Worm (Caenorhabditis elegans) whole organism, L4 larva: Measurements from ENCODE around the gene wrt-7.
A peak's percentile ranks its signal among the peaks of the same experiment; 100 is the strongest.
"Not testable (repeated sequence)": the region's sequence is repeated elsewhere in the genome, so short reads cannot be mapped to it uniquely, and the experiment has no call there.

Experiments
- D1046.2 ChIP-seq: fragments of 200-800 bp; sonication (Bioruptor generic); IDR thresholded peaks from 2 replicates; pipeline ENCODE4 v1.3.6; 2022; ENCODE audit warnings: missing genetic modification characterization, missing compliant biosample characterization
- F37D6.2 ChIP-seq: sonication (generic microtip); optimal IDR thresholded peaks from 2 replicates; lab custom pipeline; 2016; ENCODE audit warnings: mild to moderate bottlenecking, missing genetic modification characterization, missing compliant biosample characterization
- R02D3.7 ChIP-seq: fragments of 150-350 bp; sonication (generic microtip); optimal IDR thresholded peaks from 3 replicates; lab custom pipeline; 2014; ENCODE audit warnings: missing biosample characterization, missing genetic modification characterization
- T20F7.1 ChIP-seq: fragments of 200-800 bp; sonication (Bioruptor generic); optimal IDR thresholded peaks from 2 replicates; lab custom pipeline; 2018; ENCODE audit warnings: mild to moderate bottlenecking, missing genetic modification characterization, missing compliant biosample characterization
- Y105C5A.15 ChIP-seq: fragments of 200-800 bp; sonication (Bioruptor generic); IDR thresholded peaks from 2 replicates; pipeline ENCODE4 v1.3.6; 2022; ENCODE audit warnings: missing genetic modification characterization, missing compliant biosample characterization
- ZK546.5 ChIP-seq, 2 experiments: sonication (generic microtip); optimal IDR thresholded peaks; 2 replicates each; lab custom pipeline; 2017; ENCODE audit warnings: missing biosample characterization in 2 of 2, missing genetic modification characterization in 2 of 2
- ama-1 ChIP-seq: fragments of 150-350 bp; optimal IDR thresholded peaks from 2 replicates; lab custom pipeline; 2014; ENCODE audit warnings: inconsistent platforms, mixed read lengths
- attf-4 ChIP-seq: sonication (generic microtip); optimal IDR thresholded peaks from 3 replicates; lab custom pipeline; 2017; ENCODE audit warnings: missing biosample characterization, missing genetic modification characterization
- ceh-32 ChIP-seq: sonication (generic microtip); optimal IDR thresholded peaks from 2 replicates; lab custom pipeline; 2016; ENCODE audit warnings: mild to moderate bottlenecking, missing genetic modification characterization, missing compliant biosample characterization; ENCODE audit not compliant: poor library complexity
- ceh-82 ChIP-seq: sonication (generic microtip); optimal IDR thresholded peaks from 2 replicates; lab custom pipeline; 2017; ENCODE audit warnings: missing biosample characterization, missing genetic modification characterization
- cey-2 ChIP-seq: sonication (generic microtip); optimal IDR thresholded peaks from 3 replicates; lab custom pipeline; 2017; ENCODE audit warnings: missing genetic modification characterization, mild to moderate bottlenecking, missing compliant biosample characterization, antibody characterized with exemption, borderline replicate concordance; ENCODE audit not compliant: insufficient read depth
- ctbp-1 ChIP-seq: fragments of 200-800 bp; sonication (Bioruptor generic); IDR thresholded peaks from 2 replicates; pipeline ENCODE4 v1.3.6; 2022; ENCODE audit warnings: missing genetic modification reagents, missing genetic modification characterization, missing compliant biosample characterization
- daf-16 ChIP-seq, 3 experiments: sonication (generic microtip); optimal IDR thresholded peaks; 2 replicates each; lab custom pipeline; 2016 to 2017; ENCODE audit warnings: missing genetic modification characterization in 3 of 3, missing genetic modification reagents in 3 of 3, mild to moderate bottlenecking in 2 of 3, missing compliant biosample characterization in 2 of 3, missing biosample characterization in 1 of 3, moderate library complexity in 1 of 3
- daf-8 ChIP-seq: fragments of 200-800 bp; sonication (Bioruptor generic); IDR thresholded peaks from 2 replicates; pipeline ENCODE4 v1.3.6; 2022; ENCODE audit warnings: missing genetic modification characterization, missing compliant biosample characterization
- dmd-6 ChIP-seq: fragments of 200-800 bp; sonication (Bioruptor generic); IDR thresholded peaks from 2 replicates; pipeline ENCODE4 v1.3.6; 2022; ENCODE audit warnings: missing genetic modification reagents, missing genetic modification characterization, missing compliant biosample characterization
- duxl-1 ChIP-seq: sonication (generic microtip); optimal IDR thresholded peaks from 2 replicates; lab custom pipeline; 2016; ENCODE audit warnings: mild to moderate bottlenecking, missing genetic modification characterization, moderate library complexity, missing compliant biosample characterization; ENCODE audit not compliant: poor library complexity
- dve-1 ChIP-seq: sonication (generic microtip); optimal IDR thresholded peaks from 2 replicates; lab custom pipeline; 2017; ENCODE audit warnings: antibody characterized with exemption, mild to moderate bottlenecking, missing genetic modification characterization, missing compliant biosample characterization; ENCODE audit not compliant: insufficient read depth
- gei-8 ChIP-seq: fragments of 200-800 bp; sonication (Bioruptor generic); optimal IDR thresholded peaks from 2 replicates; lab custom pipeline; 2018; ENCODE audit warnings: mild to moderate bottlenecking, missing genetic modification characterization, missing compliant biosample characterization
- hif-1 ChIP-seq, 2 experiments: sonication (generic microtip); optimal IDR thresholded peaks; 2 replicates each; lab custom pipeline; 2016 to 2017; ENCODE audit warnings: missing compliant biosample characterization in 2 of 2, missing genetic modification characterization in 2 of 2, missing genetic modification reagents in 2 of 2, missing genotype in 2 of 2, mild to moderate bottlenecking in 1 of 2
- hlh-11 ChIP-seq: fragments of 200-800 bp; sonication (Bioruptor generic); optimal IDR thresholded peaks from 2 replicates; lab custom pipeline; 2018; ENCODE audit warnings: mild to moderate bottlenecking, missing genetic modification characterization, missing compliant biosample characterization
- hlh-30 ChIP-seq: sonication (generic microtip); optimal IDR thresholded peaks from 2 replicates; lab custom pipeline; 2017; ENCODE audit warnings: antibody characterized with exemption, mild to moderate bottlenecking, missing genetic modification characterization, missing compliant biosample characterization; ENCODE audit not compliant: insufficient read depth
- lin-1 ChIP-seq: fragments of 200-800 bp; sonication (Bioruptor generic); IDR thresholded peaks from 2 replicates; pipeline ENCODE4 v1.3.6; 2022; ENCODE audit warnings: missing genetic modification reagents, missing genetic modification characterization, missing compliant biosample characterization
- lin-38 ChIP-seq: fragments of 200-800 bp; sonication (Bioruptor generic); IDR thresholded peaks from 2 replicates; pipeline ENCODE4 v1.3.6; 2022; ENCODE audit warnings: missing genetic modification reagents, missing genetic modification characterization, missing compliant biosample characterization
- madf-9 ChIP-seq: fragments of 200-800 bp; sonication (Bioruptor generic); conservative IDR thresholded peaks from 2 replicates; pipeline ENCODE4 v1.3.6; 2022; ENCODE audit warnings: missing genetic modification reagents, missing genetic modification characterization, missing compliant biosample characterization
- mep-1 ChIP-seq: fragments of 150-350 bp; sonication (generic microtip); optimal IDR thresholded peaks from 3 replicates; lab custom pipeline; 2014; ENCODE audit warnings: missing biosample characterization, missing genetic modification characterization
- mxl-3 ChIP-seq: fragments of 200-800 bp; sonication (Bioruptor generic); optimal IDR thresholded peaks from 2 replicates; lab custom pipeline; 2018; ENCODE audit warnings: mild to moderate bottlenecking, missing genetic modification characterization, missing compliant biosample characterization
- nhr-102 ChIP-seq: sonication (generic microtip); optimal IDR thresholded peaks from 2 replicates; lab custom pipeline; 2016; ENCODE audit warnings: mild to moderate bottlenecking, missing genetic modification characterization, moderate library complexity, missing compliant biosample characterization
- nhr-25 ChIP-seq: sonication (generic microtip); optimal IDR thresholded peaks from 2 replicates; lab custom pipeline; 2017; ENCODE audit warnings: missing genetic modification characterization, mild to moderate bottlenecking, missing compliant biosample characterization, antibody characterized with exemption, moderate library complexity, borderline replicate concordance; ENCODE audit not compliant: insufficient read depth
- nhr-28 ChIP-seq: fragments of 150-350 bp; optimal IDR thresholded peaks from 2 replicates; lab custom pipeline; 2014; ENCODE audit warnings: missing biosample characterization, missing genetic modification characterization
- nhr-41 ChIP-seq: fragments of 200-800 bp; sonication (Bioruptor generic); IDR thresholded peaks from 2 replicates; pipeline ENCODE4 v1.3.6; 2022; ENCODE audit warnings: missing genetic modification reagents, missing genetic modification characterization, missing compliant biosample characterization
- nhr-48 ChIP-seq: sonication (generic microtip); optimal IDR thresholded peaks from 2 replicates; lab custom pipeline; 2016; ENCODE audit warnings: mild to moderate bottlenecking, missing genetic modification characterization, missing compliant biosample characterization
- nhr-6 ChIP-seq: fragments of 150-350 bp; optimal IDR thresholded peaks from 2 replicates; lab custom pipeline; 2014; ENCODE audit warnings: missing biosample characterization, missing genetic modification characterization
- pha-4 ChIP-seq, 2 experiments: fragments of 150-350 bp in 1 of 2; fragments of 200-800 bp in 1 of 2; sonication (Bioruptor generic) in 1 of 2; IDR thresholded peaks in 1 of 2; optimal IDR thresholded peaks in 1 of 2; 2 replicates each; pipeline versions ENCODE4 v1.3.6 to Lab custom; 2014 to 2022; ENCODE audit warnings: missing genetic modification characterization in 2 of 2, missing genetic modification reagents in 2 of 2, missing biosample characterization in 1 of 2, missing compliant biosample characterization in 1 of 2
- pqm-1 ChIP-seq: sonication (generic microtip); optimal IDR thresholded peaks from 2 replicates; lab custom pipeline; 2017; ENCODE audit warnings: missing biosample characterization, missing genetic modification characterization
- saeg-2 ChIP-seq: fragments of 200-800 bp; sonication (Bioruptor generic); IDR thresholded peaks from 2 replicates; pipeline ENCODE4 v1.3.6; 2022; ENCODE audit warnings: missing genetic modification reagents, missing genetic modification characterization, missing compliant biosample characterization
- set-16 ChIP-seq: fragments of 200-800 bp; sonication (Bioruptor generic); IDR thresholded peaks from 2 replicates; pipeline ENCODE4 v1.3.6; 2022; ENCODE audit warnings: missing genetic modification reagents, missing genetic modification characterization, missing compliant biosample characterization
- snpc-1.2 ChIP-seq: fragments of 200-800 bp; sonication (Bioruptor generic); IDR thresholded peaks from 2 replicates; pipeline ENCODE4 v1.3.6; 2022; ENCODE audit warnings: missing genetic modification reagents, missing genetic modification characterization, missing compliant biosample characterization
- zfp-3 ChIP-seq: fragments of 200-800 bp; sonication (Bioruptor generic); conservative IDR thresholded peaks from 2 replicates; pipeline ENCODE4 v1.3.6; 2022; ENCODE audit warnings: missing genetic modification reagents, missing genetic modification characterization, missing compliant biosample characterization
- zip-2 ChIP-seq: fragments of 150-350 bp; optimal IDR thresholded peaks from 2 replicates; lab custom pipeline; 2014; ENCODE audit warnings: missing biosample characterization, missing genetic modification characterization

wrt-7 gene

ce11 chrV:15323417-15323816, 13.9 kb downstream of the wrt-7 start (continued):
- TF ChIP-seq nhr-6 (tag; lab: Kevin White, UChicago), result peak; percentile 19
- no peak for TF ChIP-seq snpc-1.2 (GFP tag; lab: Robert Waterston, UW)
- TF ChIP-seq ceh-82 (tag; lab: Kevin White, UChicago), result no peak
- TF ChIP-seq hlh-11 (tag; lab: Kevin White, UChicago), result peak; percentile 27
- TF ChIP-seq nhr-48 (tag; lab: Kevin White, UChicago), result no peak
- TF ChIP-seq saeg-2 (GFP tag; lab: Robert Waterston, UW), result no peak
- no peak for TF ChIP-seq mxl-3 (GFP tag; lab: Kevin White, UChicago)
- no peak for TF ChIP-seq gei-8
- no peak for TF ChIP-seq nhr-41 (GFP tag; lab: Robert Waterston, UW)
- no peak for TF ChIP-seq F37D6.2
- TF ChIP-seq duxl-1 (tag; lab: Kevin White, UChicago), result no peak
- TF ChIP-seq ama-1 (lab: Kevin White, UChicago), result no peak
- no peak for TF ChIP-seq zip-2 (tag; lab: Kevin White, UChicago)
- TF ChIP-seq dmd-6 (GFP tag; lab: Robert Waterston, UW), result peak; percentile 59
- no peak for TF ChIP-seq nhr-102 (tag; lab: Kevin White, UChicago)
- no peak for TF ChIP-seq attf-4 (tag; lab: Kevin White, UChicago)
- TF ChIP-seq madf-9 (GFP tag; lab: Robert Waterston, UW), result no peak
- TF ChIP-seq set-16 (GFP tag; lab: Robert Waterston, UW), result no peak
- TF ChIP-seq cey-2 (tag; lab: Kevin White, UChicago), result no peak
- no peak for TF ChIP-seq hlh-30
- no peak for TF ChIP-seq Y105C5A.15 (GFP tag; lab: Robert Waterston, UW)
- no peak for TF ChIP-seq ctbp-1
- no peak for TF ChIP-seq nhr-25 (tag; lab: Kevin White, UChicago)
- no peak for TF ChIP-seq lin-1
- no peak for TF ChIP-seq mep-1
- no peak for TF ChIP-seq daf-16 (GFP tag; optimal IDR thresholded peaks at IDR 0.05; lab: Kevin White, UChicago)
- TF ChIP-seq daf-16 (tag; optimal IDR thresholded peaks at IDR 0.05; lab: Kevin White, UChicago), result peak; percentile 44
- no peak for TF ChIP-seq ZK546.5 (tag; optimal IDR thresholded peaks at IDR 0.05; lab: Kevin White, UChicago)
- TF ChIP-seq ceh-32 (tag; lab: Kevin White, UChicago), result no peak
- TF ChIP-seq pha-4 (GFP tag; IDR thresholded peaks at IDR 0.05; lab: Robert Waterston, UW), result no peak
- TF ChIP-seq pha-4 (tag; optimal IDR thresholded peaks at IDR 0.05; lab: Kevin White, UChicago), result no peak
- TF ChIP-seq dve-1 (tag; lab: Kevin White, UChicago), result peak; percentile 23
- TF ChIP-seq daf-8 (GFP tag; lab: Robert Waterston, UW), result no peak
- no peak for TF ChIP-seq T20F7.1 (GFP tag; lab: Kevin White, UChicago)
- TF ChIP-seq nhr-28 (tag; lab: Kevin White, UChicago), result peak; percentile 73
- peak; percentile 74 for TF ChIP-seq pqm-1 (tag; lab: Kevin White, UChicago)
- no peak for TF ChIP-seq R02D3.7 (tag; lab: Kevin White, UChicago)
- no peak for TF ChIP-seq lin-38
- no peak for TF ChIP-seq D1046.2 (GFP tag; lab: Robert Waterston, UW)
- no peak for TF ChIP-seq zfp-3 (GFP tag; lab: Robert Waterston, UW)
- no peak for TF ChIP-seq hif-1 (tag; optimal IDR thresholded peaks at IDR 0.05; lab: Kevin White, UChicago)

- TF ChIP-seq daf-16 (GFP tag; optimal IDR thresholded peaks at IDR 0.05; lab: Kevin White, UChicago), result not testable (repeated sequence)
- peak; percentile 24 for TF ChIP-seq daf-16 (tag; optimal IDR thresholded peaks at IDR 0.05; lab: Kevin White, UChicago)
- TF ChIP-seq dmd-6 (GFP tag; lab: Robert Waterston, UW), result peak; percentile 65
- peak; percentile 15 for TF ChIP-seq pqm-1 (tag; lab: Kevin White, UChicago)
- TF ChIP-seq nhr-28 (tag; lab: Kevin White, UChicago), result peak; percentile 71
- TF ChIP-seq, all 104 proteins: peak for 4; not testable (repeated sequence) for 100
These were observed 14.7 kb downstream of the wrt-7 start, which contains the start of gene nhr-247 for ce11 chrV:15322653-15323052. Gene nhr-247 (plus strand): TSS chrV:15322982.
